Worm (Caenorhabditis elegans) whole organism, L1 larva: ENCODE results near the gene C03C10.7.

Experiments used
- ama-1 ChIP-seq: fragments of 150-350 bp; optimal IDR thresholded peaks from 2 replicates; lab custom pipeline; 2014
- dpl-1 ChIP-seq, 3 experiments: fragments of 150-350 bp in 2 of 3; sonication (generic microtip) in 1 of 3; optimal IDR thresholded peaks; 2 replicates each; lab custom pipeline; 2014 to 2017; ENCODE audit warnings: missing biosample characterization in 3 of 3, missing genetic modification characterization in 3 of 3, missing genetic modification reagents in 3 of 3
- efl-3 ChIP-seq: fragments of 200-800 bp; sonication (Bioruptor generic); optimal IDR thresholded peaks from 2 replicates; lab custom pipeline; 2018; ENCODE audit warnings: mild to moderate bottlenecking, missing genetic modification characterization, missing compliant biosample characterization
- fkh-10 ChIP-seq: sonication (generic microtip); optimal IDR thresholded peaks from 2 replicates; lab custom pipeline; 2017; ENCODE audit warnings: missing biosample characterization, missing genetic modification reagents, missing genetic modification characterization
- hlh-17 ChIP-seq: fragments of 200-800 bp; sonication (Bioruptor generic); optimal IDR thresholded peaks from 2 replicates; lab custom pipeline; 2018; ENCODE audit warnings: missing genetic modification characterization, mild to moderate bottlenecking, missing compliant biosample characterization, moderate library complexity, borderline replicate concordance
- lin-39 ChIP-seq: fragments of 150-350 bp; optimal IDR thresholded peaks from 2 replicates; lab custom pipeline; 2014; ENCODE audit warnings: missing biosample characterization, missing genetic modification reagents, missing genetic modification characterization
- nhr-237 ChIP-seq: fragments of 150-350 bp; optimal IDR thresholded peaks from 2 replicates; lab custom pipeline; 2014; ENCODE audit warnings: missing biosample characterization, missing genetic modification characterization
- nhr-77 ChIP-seq: fragments of 150-350 bp; optimal IDR thresholded peaks from 2 replicates; lab custom pipeline; 2014; ENCODE audit warnings: missing biosample characterization, missing genetic modification characterization
- pag-3 ChIP-seq: sonication (generic microtip); optimal IDR thresholded peaks from 2 replicates; lab custom pipeline; 2017; ENCODE audit warnings: missing genetic modification characterization, mild to moderate bottlenecking, missing compliant biosample characterization, antibody characterized with exemption, borderline replicate concordance; ENCODE audit not compliant: insufficient read depth
- pqm-1 ChIP-seq: sonication (generic microtip); optimal IDR thresholded peaks from 3 replicates; lab custom pipeline; 2017; ENCODE audit warnings: missing biosample characterization, missing genetic modification characterization
- swsn-7 ChIP-seq: sonication (generic microtip); optimal IDR thresholded peaks from 2 replicates; lab custom pipeline; 2016; ENCODE audit warnings: missing genetic modification characterization, missing compliant biosample characterization
- tlp-1 ChIP-seq: fragments of 150-350 bp; optimal IDR thresholded peaks from 2 replicates; lab custom pipeline; 2014; ENCODE audit warnings: missing biosample characterization, missing genetic modification characterization

DNA sequence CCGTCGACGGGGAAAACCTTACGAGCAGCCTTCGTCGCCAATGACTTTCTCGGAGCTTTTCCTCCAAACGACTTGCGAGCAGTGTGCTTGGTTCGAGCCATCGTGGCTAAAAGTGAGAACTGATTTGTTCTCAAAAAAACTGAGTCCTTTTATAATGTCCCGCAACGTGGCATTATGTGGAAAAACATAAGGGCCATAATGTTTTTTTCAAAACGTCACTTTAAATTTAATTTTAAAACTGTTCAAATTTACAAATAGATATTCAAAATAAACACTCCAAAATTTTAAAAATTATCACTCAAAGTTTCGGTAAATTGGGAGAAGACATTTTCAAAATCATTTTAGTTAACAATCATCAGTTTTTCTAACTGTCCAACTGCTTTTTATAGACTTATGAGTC is 35.8 kb upstream of the C03C10.7 start, which contains the start of gene his-70:
- TF ChIP-seq tlp-1 (tag; lab: Kevin White, UChicago) (no peak), ama-1 (no peak), pag-3 (tag; lab: Kevin White, UChicago) (no peak), nhr-77 (tag; lab: Kevin White, UChicago) (no peak), fkh-10 (GFP tag; lab: Kevin White, UChicago) (no peak), efl-3 (GFP tag; lab: Kevin White, UChicago) (no peak), pqm-1 (tag; lab: Kevin White, UChicago) (no peak), nhr-237 (tag; lab: Kevin White, UChicago) (no peak), dpl-1 (GFP tag; optimal IDR thresholded peaks at IDR 0.05; lab: Kevin White, UChicago) (no peak), lin-39 (tag; lab: Kevin White, UChicago) (no peak), hlh-17 (GFP tag; lab: Kevin White, UChicago) (no peak), swsn-7 (tag; lab: Kevin White, UChicago) (no peak)
